Worm (Caenorhabditis elegans) whole organism, midembryonic: ENCODE measurements around the gene npr-2.

Source experiments
- T22C8.4 ChIP-seq: fragments of 200-800 bp; sonication (Bioruptor generic); IDR thresholded peaks from 2 replicates; pipeline ENCODE4 v1.3.6; 2022; ENCODE audit warnings: missing genetic modification characterization, missing compliant biosample characterization
- cog-1 ChIP-seq: sonication (generic microtip); optimal IDR thresholded peaks from 2 replicates; lab custom pipeline; 2016; ENCODE audit warnings: missing genetic modification characterization, missing compliant biosample characterization
- flt-1 ChIP-seq: fragments of 200-800 bp; sonication (Bioruptor generic); IDR thresholded peaks from 2 replicates; pipeline ENCODE4 v1.3.6; 2022; ENCODE audit warnings: missing genetic modification characterization, missing compliant biosample characterization
- klf-2 ChIP-seq: fragments of 200-800 bp; sonication (Bioruptor generic); conservative IDR thresholded peaks from 2 replicates; pipeline ENCODE4 v1.3.6; 2022; ENCODE audit warnings: missing genetic modification reagents, missing genetic modification characterization, missing compliant biosample characterization
- med-1 ChIP-seq: sonication (generic microtip); optimal IDR thresholded peaks from 2 replicates; lab custom pipeline; 2017; ENCODE audit warnings: missing genetic modification characterization, mild to moderate bottlenecking, missing compliant biosample characterization, antibody characterized with exemption, missing genetic modification reagents; ENCODE audit not compliant: insufficient read depth
- ref-1 ChIP-seq: fragments of 200-800 bp; sonication (Bioruptor generic); conservative IDR thresholded peaks from 2 replicates; pipeline ENCODE4 v1.3.6; 2022; ENCODE audit warnings: missing genetic modification reagents, missing genetic modification characterization, missing compliant biosample characterization
- tab-1 ChIP-seq: fragments of 200-800 bp; sonication (Bioruptor generic); IDR thresholded peaks from 2 replicates; pipeline ENCODE4 v1.3.6; 2022; ENCODE audit warnings: missing genetic modification characterization, missing compliant biosample characterization
- ztf-23 ChIP-seq: fragments of 200-800 bp; sonication (Bioruptor generic); IDR thresholded peaks from 2 replicates; pipeline ENCODE4 v1.3.6; 2022; ENCODE audit warnings: missing genetic modification reagents, missing genetic modification characterization, missing compliant biosample characterization
- ztf-29 ChIP-seq: fragments of 200-800 bp; sonication (Bioruptor generic); IDR thresholded peaks from 2 replicates; pipeline ENCODE4 v1.3.6; 2022; ENCODE audit warnings: missing genetic modification reagents, missing genetic modification characterization, missing compliant biosample characterization

npr-2 gene

ce11 chrIV:9592413-9592812 lies 12.5 kb upstream of the npr-2 start, which contains the start of gene pei-1:
Gene pei-1 (minus strand): TSS chrIV:9592513.
- no peak for TF ChIP-seq cog-1 (tag; lab: Kevin White, UChicago)
- no peak for TF ChIP-seq ztf-23
- TF ChIP-seq flt-1 (GFP tag; lab: Robert Waterston, UW) = no peak
- no peak for TF ChIP-seq T22C8.4 (GFP tag; lab: Robert Waterston, UW)
- TF ChIP-seq ztf-29 (GFP tag; lab: Robert Waterston, UW) = no peak
- TF ChIP-seq med-1 = no peak
- TF ChIP-seq tab-1 (GFP tag; lab: Robert Waterston, UW) = no peak
- no peak for TF ChIP-seq ref-1 (GFP tag; lab: Robert Waterston, UW)
- TF ChIP-seq klf-2 (GFP tag; lab: Robert Waterston, UW) = no peak

ce11 chrIV:9588784-9589457 lies 9.0 kb upstream of the npr-2 start, which contains the start of gene trcs-1:
Gene trcs-1 (minus strand): TSS chrIV:9588834.
- TF ChIP-seq ref-1 (GFP tag; lab: Robert Waterston, UW) (no peak), ztf-23 (no peak), ztf-29 (GFP tag; lab: Robert Waterston, UW) (no peak), cog-1 (tag; lab: Kevin White, UChicago) (no peak), med-1 (no peak), klf-2 (GFP tag; lab: Robert Waterston, UW) (no peak), flt-1 (GFP tag; lab: Robert Waterston, UW) (no peak), T22C8.4 (GFP tag; lab: Robert Waterston, UW) (no peak), tab-1 (GFP tag; lab: Robert Waterston, UW) (no peak)

DNA sequence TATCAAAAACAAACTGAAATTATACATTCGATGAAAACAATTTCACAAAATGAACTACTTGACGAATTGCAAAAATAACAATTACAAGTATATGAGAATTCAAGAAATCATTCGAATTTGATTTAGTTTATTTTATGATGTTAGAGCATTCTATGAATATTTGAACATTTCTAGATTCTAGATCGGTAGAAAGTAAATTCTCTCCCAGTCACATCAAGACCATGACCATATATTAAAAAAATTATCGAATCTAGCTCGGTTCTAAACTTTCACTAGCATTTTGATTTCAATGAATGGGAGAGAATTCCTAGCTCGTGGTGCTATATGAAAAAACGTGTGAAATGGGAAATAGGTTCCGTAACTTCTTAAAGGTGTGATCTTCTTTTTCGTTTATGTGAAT lies 4.4 kb upstream of the npr-2 start:
- no peak for TF ChIP-seq flt-1 (GFP tag; lab: Robert Waterston, UW)
- no peak for TF ChIP-seq med-1
- no peak for TF ChIP-seq tab-1 (GFP tag; lab: Robert Waterston, UW)
- no peak for TF ChIP-seq T22C8.4 (GFP tag; lab: Robert Waterston, UW)
- no peak for TF ChIP-seq klf-2 (GFP tag; lab: Robert Waterston, UW)
- TF ChIP-seq ref-1 (GFP tag; lab: Robert Waterston, UW) = no peak
- no peak for TF ChIP-seq cog-1 (tag; lab: Kevin White, UChicago)
- no peak for TF ChIP-seq ztf-23
- TF ChIP-seq ztf-29 (GFP tag; lab: Robert Waterston, UW) = no peak

DNA sequence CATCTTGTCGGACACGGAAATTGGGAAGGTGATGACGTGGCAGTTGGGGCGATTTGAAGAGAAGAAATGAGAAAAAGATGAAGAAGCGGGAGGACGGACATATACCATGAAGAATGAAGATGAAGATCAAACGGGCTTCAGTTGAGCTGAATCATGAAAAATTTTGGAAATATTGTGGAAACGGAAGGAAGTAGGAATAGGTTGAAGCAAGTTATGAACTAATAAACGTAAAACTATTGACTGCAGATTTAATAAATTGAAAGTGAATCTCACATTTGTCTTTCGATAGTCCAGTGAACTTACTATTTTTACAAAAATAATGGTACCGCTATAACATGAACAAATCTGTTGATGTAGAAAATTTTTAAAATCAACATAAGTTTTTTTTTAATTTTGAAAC lies 13.4 kb downstream of the npr-2 start, which contains the start of gene lron-14:
Gene lron-14, minus strand, starts transcription at position 101 of the 400 bp plus-strand sequence.
- TF ChIP-seq klf-2 (GFP tag; lab: Robert Waterston, UW) (no peak), ztf-23 (no peak), T22C8.4 (GFP tag; lab: Robert Waterston, UW) (no peak), med-1 (no peak), cog-1 (tag; lab: Kevin White, UChicago) (no peak), ztf-29 (GFP tag; lab: Robert Waterston, UW) (no peak), tab-1 (GFP tag; lab: Robert Waterston, UW) (no peak), flt-1 (GFP tag; lab: Robert Waterston, UW) (no peak), ref-1 (GFP tag; lab: Robert Waterston, UW) (no peak)

ce11 chrIV:9563529-9564376 lies 16.2 kb downstream of the npr-2 start:
- TF ChIP-seq flt-1 (GFP tag; lab: Robert Waterston, UW) (no peak), klf-2 (GFP tag; lab: Robert Waterston, UW) (no peak), ref-1 (GFP tag; lab: Robert Waterston, UW) (no peak), tab-1 (GFP tag; lab: Robert Waterston, UW) (no peak), med-1 (no peak), ztf-23 (no peak), cog-1 (tag; lab: Kevin White, UChicago) (no peak)

DNA sequence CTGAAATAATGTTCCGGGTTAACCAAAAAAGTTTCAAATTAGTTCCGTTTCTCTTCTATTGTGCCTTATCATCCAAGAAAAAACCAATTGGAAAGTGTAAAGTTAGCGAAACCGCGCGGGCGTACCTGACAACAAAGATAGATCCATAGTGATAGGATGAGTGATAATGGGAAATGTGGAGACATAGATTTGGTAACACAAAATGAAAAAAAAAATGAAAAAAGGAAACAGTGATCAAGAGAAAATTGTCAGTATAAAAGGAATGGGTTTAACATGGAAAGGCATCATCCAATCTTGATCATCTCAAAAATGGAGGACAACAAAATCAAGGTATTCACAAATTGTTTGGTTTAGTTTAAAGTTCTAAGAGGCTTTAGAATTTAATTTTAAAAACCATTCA lies 16.8 kb downstream of the npr-2 start, which contains the start of gene col-122:
Gene col-122, plus strand, starts transcription at position 301 of the 400 bp plus-strand sequence.
- TF ChIP-seq ztf-23 = no peak
- no peak for TF ChIP-seq ref-1 (GFP tag; lab: Robert Waterston, UW)
- TF ChIP-seq flt-1 (GFP tag; lab: Robert Waterston, UW) = no peak
- no peak for TF ChIP-seq tab-1 (GFP tag; lab: Robert Waterston, UW)
- no peak for TF ChIP-seq med-1
- no peak for TF ChIP-seq klf-2 (GFP tag; lab: Robert Waterston, UW)
- TF ChIP-seq T22C8.4 (GFP tag; lab: Robert Waterston, UW) = no peak
- no peak for TF ChIP-seq ztf-29 (GFP tag; lab: Robert Waterston, UW)
- no peak for TF ChIP-seq cog-1 (tag; lab: Kevin White, UChicago)

- TF ChIP-seq tab-1 (GFP tag; lab: Robert Waterston, UW) = no peak
- TF ChIP-seq med-1 = no peak
- TF ChIP-seq cog-1 (tag; lab: Kevin White, UChicago) = no peak
- TF ChIP-seq T22C8.4 (GFP tag; lab: Robert Waterston, UW) = no peak
- TF ChIP-seq ref-1 (GFP tag; lab: Robert Waterston, UW) = no peak
- TF ChIP-seq flt-1 (GFP tag; lab: Robert Waterston, UW) = no peak
- no peak for TF ChIP-seq ztf-29 (GFP tag; lab: Robert Waterston, UW)
- no peak for TF ChIP-seq ztf-23
- TF ChIP-seq klf-2 (GFP tag; lab: Robert Waterston, UW) = no peak
These were observed 33.9 kb downstream of the npr-2 start, which contains the start of gene T05A1.5 for ce11 chrIV:9545986-9546385. Gene T05A1.5 (plus strand): TSS chrIV:9546286.

ce11 chrIV:9540342-9540856 lies 39.5 kb downstream of the npr-2 start, which contains the start of gene fbl-1:
Gene fbl-1 (plus strand): TSS chrIV:9540806.
- no peak for TF ChIP-seq tab-1 (GFP tag; lab: Robert Waterston, UW)
- TF ChIP-seq flt-1 (GFP tag; lab: Robert Waterston, UW) = no peak
- TF ChIP-seq cog-1 (tag; lab: Kevin White, UChicago) = no peak
- no peak for TF ChIP-seq klf-2 (GFP tag; lab: Robert Waterston, UW)
- no peak for TF ChIP-seq ztf-29 (GFP tag; lab: Robert Waterston, UW)
